Worm (Caenorhabditis elegans): ENCODE measurements around the gene Y51A2D.21.

- no peak for TF ChIP-seq ces-1 (GFP tag; optimal IDR thresholded peaks at IDR 0.05)
- TF ChIP-seq ceh-39 (tag; optimal IDR thresholded peaks at IDR 0.05): no peak
Measured at ce11 chrV:18622462-18622861, 50.8 kb downstream of the Y51A2D.21 start, which contains the start of gene Y69H2.1.

Data from whole organism, mixed stage, embryonic.